Fruit fly (Drosophila melanogaster): ENCODE data around the gene Pgk.

The Pgk gene

DNA sequence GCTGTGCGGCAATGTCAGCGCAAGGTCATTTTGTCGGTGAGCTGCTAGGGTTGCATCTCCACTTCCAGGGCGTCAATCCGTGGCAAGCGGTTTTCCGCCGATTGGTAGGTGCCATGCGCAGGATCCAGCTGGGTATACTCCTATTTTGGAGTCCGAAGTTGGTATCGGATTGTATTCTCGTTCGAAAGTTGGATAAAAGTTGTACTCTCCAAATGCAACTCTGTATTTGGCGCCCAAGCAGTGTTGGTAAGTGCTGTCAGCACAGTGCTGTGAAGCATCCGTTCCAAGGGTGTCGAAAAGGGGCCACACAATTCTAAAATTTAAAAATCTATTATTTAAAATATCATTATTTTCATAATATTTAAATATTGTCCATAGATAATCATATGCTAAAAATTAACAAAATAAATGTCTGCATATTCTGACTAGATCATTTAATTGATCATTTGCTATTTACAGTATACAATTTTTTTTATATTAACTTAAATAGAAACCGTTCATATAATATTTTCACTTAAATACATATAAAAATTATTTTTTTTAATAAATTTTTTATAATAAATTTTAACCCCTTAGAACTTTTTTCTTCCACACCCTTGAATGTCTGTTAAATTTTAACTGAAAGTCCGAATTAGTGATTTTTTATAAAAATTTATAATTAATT lies 4.3 kb downstream of the Pgk start (continued):
- no peak for TF ChIP-seq CG12769 (tag; optimal IDR thresholded peaks at IDR 0.05)
- peak; percentile 94 for TF ChIP-seq mirr (GFP tag; optimal IDR thresholded peaks at IDR 0.05)
- TF ChIP-seq emc (GFP tag; optimal IDR thresholded peaks at IDR 0.05), result peak; percentile 77
- peak; percentile 89 for TF ChIP-seq CG13296 (GFP tag; optimal IDR thresholded peaks at IDR 0.05)
- peak; percentile 81 for TF ChIP-seq klu (GFP tag; IDR thresholded peaks at IDR 0.05)
- TF ChIP-seq ato (GFP tag; IDR thresholded peaks at IDR 0.05; ENCODE audit: partially characterized antibody), result peak; percentile 60; the same call in 1 of the 2 replicates
- TF ChIP-seq CG15073 (GFP tag; optimal IDR thresholded peaks at IDR 0.05), result no peak
- no peak for TF ChIP-seq Lpt (GFP tag; optimal IDR thresholded peaks at IDR 0.05)
- peak; percentile 93 for TF ChIP-seq CG17829 (tag; optimal IDR thresholded peaks at IDR 0.05)
- peak; percentile 88 for TF ChIP-seq CG6272 (GFP tag; IDR thresholded peaks at IDR 0.05)
- TF ChIP-seq CG11560 (tag; IDR thresholded peaks at IDR 0.05), result peak; percentile 74
- TF ChIP-seq jing (GFP tag; optimal IDR thresholded peaks at IDR 0.05), result peak; percentile 60
- peak; percentile 46; the same call in 1 of the 2 replicates for TF ChIP-seq Poxn (GFP tag; IDR thresholded peaks at IDR 0.05)
- TF ChIP-seq Sin3A (optimal IDR thresholded peaks at IDR 0.05), result peak; percentile 66
- TF ChIP-seq tup (GFP tag; optimal IDR thresholded peaks at IDR 0.05), result peak; percentile 80
- TF ChIP-seq CG10979 (tag; optimal IDR thresholded peaks at IDR 0.05), result peak; percentile 81
- peak; percentile 99 for TF ChIP-seq CG2116 (GFP tag; optimal IDR thresholded peaks at IDR 0.05)
- TF ChIP-seq CG12071 (GFP tag; optimal IDR thresholded peaks at IDR 0.05), result no peak
- TF ChIP-seq CG15601 (tag; optimal IDR thresholded peaks at IDR 0.05), result peak; percentile 76
- TF ChIP-seq BEAF-32 (GFP tag; optimal IDR thresholded peaks at IDR 0.05), result peak; percentile 53
- TF ChIP-seq CG13894 (tag; optimal IDR thresholded peaks at IDR 0.05), result peak; percentile 94
- TF ChIP-seq CG8765 (GFP tag; IDR thresholded peaks at IDR 0.05), result peak; percentile 76
- TF ChIP-seq slou (GFP tag; optimal IDR thresholded peaks at IDR 0.05), result peak; percentile 90
- TF ChIP-seq trh (GFP tag; optimal IDR thresholded peaks at IDR 0.05), result peak; percentile 68
- peak; percentile 92 for TF ChIP-seq CG18599 (GFP tag; optimal IDR thresholded peaks at IDR 0.05)
- peak; percentile 70 for TF ChIP-seq repo (GFP tag; optimal IDR thresholded peaks at IDR 0.05)
- peak; percentile 80 for TF ChIP-seq ewg (GFP tag; optimal IDR thresholded peaks at IDR 0.05)
- peak; percentile 96 for TF ChIP-seq CG3281 (GFP tag; optimal IDR thresholded peaks at IDR 0.05)
- TF ChIP-seq CG11695 (GFP tag; IDR thresholded peaks at IDR 0.05), result peak; percentile 91
- peak; percentile 66 for TF ChIP-seq CG17802 (tag; optimal IDR thresholded peaks at IDR 0.05)
- TF ChIP-seq dan (GFP tag; IDR thresholded peaks at IDR 0.05), result no peak; the same call in 1 of the 2 replicates
- TF ChIP-seq wor (GFP tag; IDR thresholded peaks at IDR 0.05), result no peak; the same call in 1 of the 2 replicates
- peak in 1 of 2 experiments; percentile 67 for TF ChIP-seq insv (GFP tag; optimal IDR thresholded peaks at IDR 0.05)
- peak; percentile 40 for TF ChIP-seq Neu2 (GFP tag; optimal IDR thresholded peaks at IDR 0.05; ENCODE audit: borderline replicate concordance)
- TF ChIP-seq pzg (GFP tag; optimal IDR thresholded peaks at IDR 0.05), result peak; percentile 93
- peak; percentile 94 for TF ChIP-seq NFAT (GFP tag; IDR thresholded peaks at IDR 0.05)
- peak; percentile 90 for TF ChIP-seq Meics (GFP tag; optimal IDR thresholded peaks at IDR 0.05)
- TF ChIP-seq ssp (GFP tag; IDR thresholded peaks at IDR 0.05), result peak; percentile 75
- no peak for TF ChIP-seq D (optimal IDR thresholded peaks at IDR 0.05)
- TF ChIP-seq D (GFP tag; optimal IDR thresholded peaks at IDR 0.05), result peak; percentile 61
- TF ChIP-seq Atf3 (GFP tag; optimal IDR thresholded peaks at IDR 0.05), result peak; percentile 56
- peak; percentile 89 for TF ChIP-seq Fer1 (GFP tag; optimal IDR thresholded peaks at IDR 0.05)
- peak; percentile 91 for TF ChIP-seq CG2712 (tag; optimal IDR thresholded peaks at IDR 0.05)
- TF ChIP-seq Sry-δ (GFP tag; optimal IDR thresholded peaks at IDR 0.05), result peak; percentile 63
- peak; percentile 47 for TF ChIP-seq CG2202 (tag; optimal IDR thresholded peaks at IDR 0.05)
- peak; percentile 91 for TF ChIP-seq CG6689 (GFP tag; IDR thresholded peaks at IDR 0.05)
- TF ChIP-seq exex (tag; optimal IDR thresholded peaks at IDR 0.05), result no peak
- TF ChIP-seq ro (GFP tag; IDR thresholded peaks at IDR 0.05), result peak; percentile 49; the same call in 1 of the 2 replicates
- TF ChIP-seq CG16863 (GFP tag; optimal IDR thresholded peaks at IDR 0.05), result peak; percentile 60
- peak; percentile 49 for TF ChIP-seq CG12299 (tag; optimal IDR thresholded peaks at IDR 0.05)
